Fruit fly (Drosophila melanogaster): ENCODE results near the gene Miro.

DNA sequence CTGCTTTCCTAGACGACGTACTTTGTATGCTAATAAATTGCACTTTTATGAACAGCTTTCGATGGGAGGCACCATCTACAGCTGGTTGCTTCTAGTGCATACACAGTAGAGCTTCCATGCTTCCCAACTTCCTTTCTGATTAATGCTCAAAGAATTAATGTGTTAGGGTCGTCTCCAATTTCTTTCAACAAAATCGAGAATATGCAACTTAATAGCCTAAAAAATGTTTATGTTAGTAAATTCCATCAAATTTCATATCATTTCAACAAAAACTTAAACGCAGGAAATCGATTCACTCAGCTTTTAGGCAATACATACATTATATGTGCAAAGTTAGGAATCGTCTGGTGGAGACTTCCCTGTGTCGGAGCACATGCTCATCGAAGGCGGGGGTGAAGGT, 14.5 kb downstream of the Miro start:
- TF ChIP-seq usp (GFP tag; optimal IDR thresholded peaks at IDR 0.05) (no peak), CG8478 (optimal IDR thresholded peaks at IDR 0.05) (no peak), psq (optimal IDR thresholded peaks at IDR 0.05) (no peak), pan (optimal IDR thresholded peaks at IDR 0.05) (no peak)
